Fruit fly (Drosophila melanogaster) whole organism, embryonic: Measurements from ENCODE around the gene CG32712.

Experiments used
- BtbVII ChIP-seq: fragments of 200-800 bp; sonication (Bioruptor generic); optimal IDR thresholded peaks from 3 replicates; lab custom pipeline; 2017; ENCODE audit warnings: missing biosample characterization, mild to moderate bottlenecking, missing genetic modification characterization
- CG10979 ChIP-seq: fragments of 200-800 bp; sonication (Bioruptor generic); optimal IDR thresholded peaks from 2 replicates; lab custom pipeline; 2018; ENCODE audit warnings: missing biosample characterization, mild to moderate bottlenecking, missing genetic modification characterization, moderate library complexity
- CG11247 ChIP-seq: fragments of 200-800 bp; sonication (Bioruptor generic); IDR thresholded peaks from 2 replicates; pipeline ENCODE4 v1.3.6; 2022; ENCODE audit warnings: missing biosample characterization, missing genetic modification characterization
- CG12104 ChIP-seq: fragments of 200-800 bp; sonication (Bioruptor generic); optimal IDR thresholded peaks from 3 replicates; lab custom pipeline; 2016; ENCODE audit warnings: missing biosample characterization, missing genetic modification characterization
- CG13894 ChIP-seq: fragments of 200-800 bp; sonication (Bioruptor generic); optimal IDR thresholded peaks from 3 replicates; lab custom pipeline; 2018; ENCODE audit warnings: missing biosample characterization, mild to moderate bottlenecking, missing genetic modification characterization, moderate library complexity
- CG14667 ChIP-seq: fragments of 200-800 bp; sonication (Bioruptor generic); IDR thresholded peaks from 2 replicates; pipeline ENCODE4 v1.3.6; 2022; ENCODE audit warnings: missing biosample characterization, missing genetic modification characterization
- CG16815 ChIP-seq: fragments of 200-800 bp; sonication (Bioruptor generic); optimal IDR thresholded peaks from 3 replicates; lab custom pipeline; 2017; ENCODE audit warnings: missing biosample characterization, mild to moderate bottlenecking, missing genetic modification characterization
- CG17612 ChIP-seq: fragments of 200-800 bp; sonication (Bioruptor generic); IDR thresholded peaks from 2 replicates; pipeline ENCODE4 v1.3.6; 2022; ENCODE audit warnings: missing biosample characterization, missing genetic modification characterization
- CG18262 ChIP-seq: fragments of 200-800 bp; optimal IDR thresholded peaks from 3 replicates; lab custom pipeline; 2019; ENCODE audit warnings: missing biosample characterization, mild to moderate bottlenecking, missing genetic modification characterization, moderate library complexity
- CG2199 ChIP-seq: fragments of 200-800 bp; sonication (Bioruptor generic); IDR thresholded peaks from 3 replicates; pipeline ENCODE4 v1.3.6; 2022; ENCODE audit warnings: missing biosample characterization, missing genetic modification characterization
- CG34422 ChIP-seq: fragments of 200-800 bp; sonication (Bioruptor generic); IDR thresholded peaks from 3 replicates; pipeline ENCODE4 v1.3.6; 2022; ENCODE audit warnings: missing biosample characterization, missing genetic modification characterization
- CG6272 ChIP-seq: fragments of 200-800 bp; sonication (Bioruptor generic); IDR thresholded peaks from 2 replicates; pipeline ENCODE4 v1.3.6; 2022; ENCODE audit warnings: missing biosample characterization, missing genetic modification characterization
- CG6854 ChIP-seq: fragments of 200-800 bp; sonication (Bioruptor generic); optimal IDR thresholded peaks from 3 replicates; lab custom pipeline; 2017; ENCODE audit warnings: missing biosample characterization, mild to moderate bottlenecking, missing genetic modification characterization
- CG7357 ChIP-seq: fragments of 200-800 bp; sonication (Bioruptor generic); IDR thresholded peaks from 3 replicates; pipeline ENCODE4 v1.3.6; 2022; ENCODE audit warnings: missing biosample characterization, missing genetic modification characterization
- CG7987 ChIP-seq: fragments of 200-800 bp; sonication (Bioruptor generic); optimal IDR thresholded peaks from 2 replicates; lab custom pipeline; 2018; ENCODE audit warnings: missing biosample characterization, mild to moderate bottlenecking, missing genetic modification characterization, moderate library complexity
- CG9817 ChIP-seq: fragments of 200-800 bp; sonication (Bioruptor generic); optimal IDR thresholded peaks from 2 replicates; lab custom pipeline; 2018; ENCODE audit warnings: missing biosample characterization, mild to moderate bottlenecking, missing genetic modification characterization, moderate library complexity
- Chrac-16 ChIP-seq: fragments of 200-800 bp; sonication (Bioruptor generic); optimal IDR thresholded peaks from 3 replicates; lab custom pipeline; 2016; ENCODE audit warnings: missing biosample characterization, missing genetic modification characterization
- Dip2 ChIP-seq: fragments of 200-800 bp; sonication (Bioruptor generic); IDR thresholded peaks from 2 replicates; pipeline ENCODE4 v1.3.6; 2022; ENCODE audit warnings: missing biosample characterization, missing genetic modification characterization
- Doc2 ChIP-seq: fragments of 200-800 bp; sonication (Bioruptor generic); IDR thresholded peaks from 2 replicates; pipeline ENCODE4 v1.3.6; 2022; ENCODE audit warnings: missing biosample characterization, missing genetic modification characterization
- Hand ChIP-seq: fragments of 200-800 bp; sonication (Bioruptor generic); optimal IDR thresholded peaks from 2 replicates; lab custom pipeline; 2017; ENCODE audit warnings: mild to moderate bottlenecking, missing biosample characterization, missing genetic modification reagents, missing genetic modification characterization
- HmgD ChIP-seq: fragments of 200-800 bp; sonication (Bioruptor generic); optimal IDR thresholded peaks from 3 replicates; lab custom pipeline; 2016; ENCODE audit warnings: missing biosample characterization, missing genetic modification characterization
- MTF-1 ChIP-seq: fragments of 200-800 bp; sonication (Bioruptor generic); optimal IDR thresholded peaks from 2 replicates; lab custom pipeline; 2018; ENCODE audit warnings: missing biosample characterization, mild to moderate bottlenecking, missing genetic modification characterization, borderline replicate concordance
- Meics ChIP-seq: fragments of 200-800 bp; sonication (Bioruptor generic); optimal IDR thresholded peaks from 2 replicates; lab custom pipeline; 2017; ENCODE audit warnings: missing biosample characterization, mild to moderate bottlenecking, missing genetic modification characterization
- Mrtf ChIP-seq: fragments of 200-800 bp; sonication (Bioruptor generic); IDR thresholded peaks from 3 replicates; pipeline ENCODE4 v1.3.6; 2022; ENCODE audit warnings: missing biosample characterization, missing genetic modification characterization
- Rx ChIP-seq: fragments of 200-800 bp; sonication (Bioruptor generic); IDR thresholded peaks from 2 replicates; pipeline ENCODE4 v1.3.6; 2022; ENCODE audit warnings: missing biosample characterization, missing genetic modification characterization
- Ssrp ChIP-seq: fragments of 200-800 bp; sonication (Bioruptor generic); optimal IDR thresholded peaks from 2 replicates; lab custom pipeline; 2018; ENCODE audit warnings: missing biosample characterization, mild to moderate bottlenecking, missing genetic modification characterization, moderate library complexity
- dan ChIP-seq: fragments of 200-800 bp; sonication (Bioruptor generic); IDR thresholded peaks from 2 replicates; pipeline ENCODE4 v1.3.6; 2022; ENCODE audit warnings: missing biosample characterization, missing genetic modification characterization
- dm ChIP-seq: fragments of 200-800 bp; sonication (Bioruptor generic); optimal IDR thresholded peaks from 3 replicates; lab custom pipeline; 2016; ENCODE audit warnings: missing biosample characterization, missing genetic modification characterization
- ewg ChIP-seq: fragments of 200-800 bp; sonication (Bioruptor generic); optimal IDR thresholded peaks from 3 replicates; lab custom pipeline; 2017; ENCODE audit warnings: mild to moderate bottlenecking, missing biosample characterization, missing genetic modification reagents, missing genetic modification characterization
- exex ChIP-seq: fragments of 200-800 bp; sonication (Bioruptor generic); optimal IDR thresholded peaks from 4 replicates; lab custom pipeline; 2018; ENCODE audit warnings: missing biosample characterization, mild to moderate bottlenecking, missing genetic modification characterization, moderate library complexity
- fd102C ChIP-seq: fragments of 200-800 bp; sonication (Bioruptor generic); optimal IDR thresholded peaks from 2 replicates; lab custom pipeline; 2018; ENCODE audit warnings: missing biosample characterization, mild to moderate bottlenecking, missing genetic modification characterization, moderate library complexity
- gem ChIP-seq: fragments of 200-800 bp; sonication (Bioruptor generic); optimal IDR thresholded peaks from 2 replicates; lab custom pipeline; 2019; ENCODE audit warnings: missing biosample characterization, mild to moderate bottlenecking, missing genetic modification characterization, moderate library complexity
- gsb ChIP-seq: fragments of 200-800 bp; sonication (Bioruptor generic); IDR thresholded peaks from 2 replicates; pipeline ENCODE4 v1.3.6; 2022; ENCODE audit warnings: missing biosample characterization, missing genetic modification characterization
- hkb ChIP-seq, 2 experiments: fragments of 200-800 bp in 1 of 2; fragments of >200 bp in 1 of 2; sonication (Bioruptor generic) in 1 of 2; IDR thresholded peaks in 1 of 2; optimal IDR thresholded peaks in 1 of 2; 2 replicates each; pipeline versions ENCODE4 v1.3.6 to Lab custom; 2017 to 2022; ENCODE audit warnings: missing biosample characterization in 1 of 2, missing genetic modification characterization in 1 of 2
- jumu ChIP-seq: fragments of 200-800 bp; sonication (Bioruptor generic); optimal IDR thresholded peaks from 3 replicates; lab custom pipeline; 2016; ENCODE audit warnings: missing biosample characterization, missing genetic modification characterization
- kay ChIP-seq: fragments of 200-800 bp; sonication (Bioruptor generic); optimal IDR thresholded peaks from 2 replicates; lab custom pipeline; 2016; ENCODE audit warnings: missing biosample characterization, missing genetic modification characterization
- lbe ChIP-seq: fragments of 200-800 bp; sonication (Bioruptor generic); optimal IDR thresholded peaks from 2 replicates; lab custom pipeline; 2016; ENCODE audit warnings: missing biosample characterization, mild to moderate bottlenecking, missing genetic modification characterization
- lmd ChIP-seq: fragments of 200-800 bp; sonication (Bioruptor generic); IDR thresholded peaks from 2 replicates; pipeline ENCODE4 v1.3.6; 2022; ENCODE audit warnings: missing biosample characterization, missing genetic modification characterization
- nerfin-2 ChIP-seq: fragments of 200-800 bp; sonication (Bioruptor generic); IDR thresholded peaks from 2 replicates; pipeline ENCODE4 v1.3.6; 2022; ENCODE audit warnings: missing biosample characterization, missing genetic modification characterization; ENCODE audit not compliant: partially characterized antibody
- onecut ChIP-seq: fragments of 200-800 bp; sonication (Bioruptor generic); IDR thresholded peaks from 2 replicates; pipeline ENCODE4 v1.3.6; 2022; ENCODE audit warnings: missing biosample characterization, missing genetic modification characterization
- otp ChIP-seq: fragments of 200-800 bp; sonication (Bioruptor generic); IDR thresholded peaks from 3 replicates; pipeline ENCODE4, ENCODE4 v1.3.6; 2022; ENCODE audit warnings: missing biosample characterization, missing genetic modification characterization
- peb ChIP-seq: fragments of 200-800 bp; sonication (Bioruptor generic); IDR thresholded peaks from 2 replicates; pipeline ENCODE4 v1.3.6; 2022; ENCODE audit warnings: missing biosample characterization, missing genetic modification characterization
- pnt ChIP-seq: fragments of 200-800 bp; sonication (Bioruptor generic); optimal IDR thresholded peaks from 3 replicates; lab custom pipeline; 2016; ENCODE audit warnings: missing biosample characterization, missing genetic modification characterization
- repo ChIP-seq: fragments of 200-800 bp; sonication (Bioruptor generic); optimal IDR thresholded peaks from 2 replicates; lab custom pipeline; 2016; ENCODE audit warnings: missing biosample characterization, missing genetic modification characterization
- ro ChIP-seq: fragments of 200-800 bp; sonication (Bioruptor generic); IDR thresholded peaks from 2 replicates; pipeline ENCODE4 v1.3.6; 2022; ENCODE audit warnings: missing biosample characterization, missing genetic modification characterization
- salm ChIP-seq: fragments of 200-800 bp; sonication (Bioruptor generic); optimal IDR thresholded peaks from 2 replicates; lab custom pipeline; 2018; ENCODE audit warnings: missing biosample characterization, mild to moderate bottlenecking, missing genetic modification characterization
- schlank ChIP-seq: fragments of 200-800 bp; sonication (Bioruptor generic); optimal IDR thresholded peaks from 2 replicates; lab custom pipeline; 2018; ENCODE audit warnings: missing biosample characterization, mild to moderate bottlenecking, missing genetic modification characterization
- sd ChIP-seq: fragments of 200-800 bp; sonication (Bioruptor generic); optimal IDR thresholded peaks from 3 replicates; lab custom pipeline; 2018; ENCODE audit warnings: missing biosample characterization, mild to moderate bottlenecking, missing genetic modification characterization, moderate library complexity
- sr ChIP-seq: fragments of 200-800 bp; sonication (Bioruptor generic); IDR thresholded peaks from 3 replicates; pipeline ENCODE4 v1.3.6; 2022; ENCODE audit warnings: missing biosample characterization, missing genetic modification characterization
- unpg ChIP-seq: fragments of 200-800 bp; sonication (Bioruptor generic); optimal IDR thresholded peaks from 3 replicates; lab custom pipeline; 2018; ENCODE audit warnings: missing biosample characterization, mild to moderate bottlenecking, missing genetic modification characterization, moderate library complexity

Gene CG32712

DNA sequence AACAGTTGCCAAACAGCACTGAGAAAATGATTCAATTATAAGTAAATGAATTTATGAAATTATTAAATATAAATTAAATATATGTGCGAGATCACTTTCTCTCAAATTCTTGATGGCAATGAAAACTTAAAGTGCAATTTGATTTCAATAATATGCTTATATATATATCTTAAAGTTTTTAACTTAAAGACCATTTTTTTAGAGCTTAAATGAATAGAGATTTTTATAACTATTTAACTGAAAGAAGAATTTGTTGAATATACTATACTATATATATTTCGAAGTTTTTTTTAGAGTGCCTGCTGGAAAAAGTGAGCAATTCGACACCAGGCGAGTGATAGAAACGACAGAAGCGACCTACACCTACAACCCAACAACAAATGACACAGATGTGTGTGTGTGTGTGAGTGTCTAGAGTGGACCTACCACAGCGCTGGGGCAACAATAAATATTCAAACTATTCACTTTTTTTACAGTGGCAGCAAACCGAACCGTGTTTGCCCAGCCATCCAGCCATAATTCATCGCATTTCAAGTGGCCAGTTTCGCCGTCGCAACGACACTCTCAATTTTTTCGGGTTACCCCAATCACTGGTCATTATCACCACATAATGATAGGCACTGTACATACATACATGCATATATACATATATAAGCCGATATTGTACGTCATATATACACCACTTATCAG is 11.4 kb upstream of the CG32712 start (continued):
- no peak for TF ChIP-seq CG9817 (tag; lab: Kevin White, UChicago)
- TF ChIP-seq jumu (GFP tag; lab: Kevin White, UChicago): no peak
- no peak for TF ChIP-seq CG6854
- no peak for TF ChIP-seq peb (GFP tag; lab: Robert Waterston, UW)
- no peak for TF ChIP-seq pnt (GFP tag; lab: Kevin White, UChicago)
- TF ChIP-seq salm (tag; lab: Kevin White, UChicago): no peak
- TF ChIP-seq CG13894: no peak
- no peak for TF ChIP-seq hkb (optimal IDR thresholded peaks at IDR 0.05; lab: Kevin White, UChicago)
- no peak for TF ChIP-seq hkb (GFP tag; IDR thresholded peaks at IDR 0.05; lab: Robert Waterston, UW)
- TF ChIP-seq unpg: peak; percentile 63
- peak; percentile 20 for TF ChIP-seq sd (tag; lab: Kevin White, UChicago)
- TF ChIP-seq gsb (GFP tag; lab: Robert Waterston, UW): no peak
- no peak for TF ChIP-seq schlank (tag; lab: Kevin White, UChicago)
- no peak for TF ChIP-seq ewg (GFP tag; lab: Kevin White, UChicago)
- no peak for TF ChIP-seq CG11247 (GFP tag; lab: Robert Waterston, UW)
- no peak for TF ChIP-seq Hand
- TF ChIP-seq CG18262 (tag; lab: Kevin White, UChicago): peak; percentile 93
- no peak; the same call in 2 of the 3 replicates for TF ChIP-seq CG7357 (GFP tag; lab: Robert Waterston, UW)
- peak; percentile 24; the same call in 1 of the 2 replicates for TF ChIP-seq lmd (GFP tag; lab: Robert Waterston, UW)
- TF ChIP-seq Rx (GFP tag; lab: Robert Waterston, UW): no peak
- TF ChIP-seq sr: 0 out of 3 replicates have a peak, but pooled peaks have one; percentile 19
- no peak for TF ChIP-seq Dip2
- TF ChIP-seq CG14667: no peak
- TF ChIP-seq exex (tag; lab: Kevin White, UChicago): peak; percentile 84
- TF ChIP-seq BtbVII (GFP tag; lab: Kevin White, UChicago): peak; percentile 11
- 0 out of 3 replicates have a peak, but pooled peaks have one; percentile 30 for TF ChIP-seq CG2199 (GFP tag; lab: Robert Waterston, UW)
- no peak for TF ChIP-seq HmgD
- TF ChIP-seq CG10979 (tag; lab: Kevin White, UChicago): peak; percentile 86
- no peak for TF ChIP-seq Chrac-16 (GFP tag; lab: Kevin White, UChicago)
- TF ChIP-seq dan (GFP tag; lab: Robert Waterston, UW): no peak
- no peak for TF ChIP-seq Doc2 (GFP tag; lab: Robert Waterston, UW)
- TF ChIP-seq Mrtf (GFP tag; lab: Robert Waterston, UW): no peak
- no peak for TF ChIP-seq CG17612 (GFP tag; lab: Robert Waterston, UW)
- no peak for TF ChIP-seq repo (GFP tag; lab: Kevin White, UChicago)
- no peak for TF ChIP-seq onecut (GFP tag; lab: Robert Waterston, UW)
- TF ChIP-seq lbe (GFP tag; lab: Kevin White, UChicago): no peak
- no peak for TF ChIP-seq nerfin-2 (GFP tag; lab: Robert Waterston, UW)
- TF ChIP-seq CG7987 (GFP tag; lab: Kevin White, UChicago): no peak
- no peak for TF ChIP-seq CG6272 (GFP tag; lab: Robert Waterston, UW)
- TF ChIP-seq MTF-1 (GFP tag; lab: Kevin White, UChicago): no peak
- TF ChIP-seq dm (GFP tag; lab: Kevin White, UChicago): no peak
- TF ChIP-seq Ssrp: peak; percentile 81
- no peak for TF ChIP-seq fd102C (GFP tag; lab: Kevin White, UChicago)
- TF ChIP-seq ro (GFP tag; lab: Robert Waterston, UW): peak; percentile 14; the same call in 1 of the 2 replicates
- no peak for TF ChIP-seq otp (GFP tag; lab: Robert Waterston, UW)
- no peak; the same call in 2 of the 3 replicates for TF ChIP-seq CG34422 (GFP tag; lab: Robert Waterston, UW)
- TF ChIP-seq kay: no peak
- no peak for TF ChIP-seq CG12104
- peak; percentile 22 for TF ChIP-seq Meics (GFP tag; lab: Kevin White, UChicago)
- TF ChIP-seq CG16815 (GFP tag; lab: Kevin White, UChicago): peak; percentile 6
- TF ChIP-seq gem (tag; lab: Kevin White, UChicago): peak; percentile 89
